Worm (Caenorhabditis elegans): ENCODE data around the gene ins-16.

DNA sequence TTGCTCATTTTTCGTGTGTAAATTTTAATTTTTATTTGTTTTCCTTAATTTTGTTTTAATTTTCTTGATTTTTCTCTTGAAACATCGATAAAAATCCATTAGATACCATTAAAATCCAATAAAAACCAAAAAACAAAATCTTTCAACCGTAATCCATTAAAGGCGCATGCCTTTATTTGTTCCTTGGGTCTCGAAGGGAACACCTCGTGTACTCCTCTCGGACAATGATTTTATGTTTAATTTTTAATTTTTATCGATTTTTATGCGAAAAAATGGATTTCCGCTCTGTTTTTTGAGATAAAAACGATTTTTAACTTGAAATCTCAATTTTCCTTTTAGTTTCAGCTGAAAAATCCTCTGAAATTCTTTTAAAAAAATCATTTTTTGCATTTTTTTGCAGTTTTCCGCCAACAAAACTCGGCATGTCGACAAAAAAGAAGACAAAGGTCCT is 41.2 kb upstream of the ins-16 start, which contains the start of gene ppk-2:
- TF ChIP-seq ceh-13 (GFP tag; optimal IDR thresholded peaks at IDR 0.05) (no peak), hnd-1 (tag; optimal IDR thresholded peaks at IDR 0.05) (no peak), flt-1 (GFP tag; IDR thresholded peaks at IDR 0.05) (no peak), ama-1 (optimal IDR thresholded peaks at IDR 0.05) (no peak)
